2 worm cellular contexts compared by ENCODE assay signal in the genomic region with DNA sequence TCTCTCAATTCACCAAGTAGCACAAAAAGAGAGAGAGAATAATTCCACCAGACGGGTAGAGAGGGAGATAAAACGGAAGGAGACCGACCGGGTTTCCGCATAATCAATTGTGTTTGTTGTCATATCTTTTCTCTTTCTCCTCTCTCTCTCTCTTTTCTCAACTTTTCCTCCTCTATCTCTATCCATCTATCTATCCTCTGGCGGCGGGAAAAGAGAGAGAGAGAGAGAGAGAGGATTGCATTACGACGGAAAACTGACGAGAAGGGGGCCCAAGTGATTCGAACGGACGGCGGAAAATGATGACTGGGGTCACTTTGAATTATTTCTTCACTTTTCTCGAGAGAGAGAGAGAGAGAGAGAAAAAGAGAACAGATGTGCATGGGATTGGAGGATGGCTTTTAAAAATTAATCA.
TF ChIP-seq lines count a peak whose summit lies in the region.

No protein-coding gene starts in this region.

TF ChIP-seq in whole organism, L1 larva, 84 proteins besides CTCF, POLR2A, EP300 and RAD21 (continued from another document and continues in another):
- peak; percentile 77 for TF ChIP-seq fkh-8 (tag; optimal IDR thresholded peaks at IDR 0.05; lab: Kevin White, UChicago)
- TF ChIP-seq ets-5 (GFP tag; IDR thresholded peaks at IDR 0.05; lab: Robert Waterston, UW) = no peak
- no peak for TF ChIP-seq alr-1 (tag; optimal IDR thresholded peaks at IDR 0.05; lab: Kevin White, UChicago; ENCODE audit: borderline replicate concordance)
- TF ChIP-seq nhr-12 (tag; optimal IDR thresholded peaks at IDR 0.05; lab: Kevin White, UChicago) = no peak
- TF ChIP-seq C34B4.2 (tag; optimal IDR thresholded peaks at IDR 0.05; lab: Kevin White, UChicago) = no peak
- TF ChIP-seq sptf-1 (tag; optimal IDR thresholded peaks at IDR 0.05; lab: Kevin White, UChicago) = no peak
- TF ChIP-seq fkh-10 (GFP tag; optimal IDR thresholded peaks at IDR 0.05; lab: Kevin White, UChicago) = no peak
- TF ChIP-seq blmp-1 (tag; optimal IDR thresholded peaks at IDR 0.05; lab: Kevin White, UChicago) = peak; percentile 79
- TF ChIP-seq mdl-1 (tag; optimal IDR thresholded peaks at IDR 0.05; lab: Kevin White, UChicago) = peak in 1 of 2 experiments; percentile 10
- TF ChIP-seq ces-1 (GFP tag; optimal IDR thresholded peaks at IDR 0.05; lab: Kevin White, UChicago) = no peak
- TF ChIP-seq aly-2 (tag; optimal IDR thresholded peaks at IDR 0.05; lab: Kevin White, UChicago) = no peak
- TF ChIP-seq ceh-63 (GFP tag; optimal IDR thresholded peaks at IDR 0.05; lab: Kevin White, UChicago) = no peak
- no peak for TF ChIP-seq tlp-1 (tag; optimal IDR thresholded peaks at IDR 0.05; lab: Kevin White, UChicago)
- TF ChIP-seq irx-1 (tag; optimal IDR thresholded peaks at IDR 0.05; lab: Kevin White, UChicago) = peak; percentile 62
- TF ChIP-seq lir-3 (tag; optimal IDR thresholded peaks at IDR 0.05; lab: Kevin White, UChicago; ENCODE audit: poor library complexity) = no peak
- TF ChIP-seq elt-2 (tag; optimal IDR thresholded peaks at IDR 0.05; lab: Kevin White, UChicago) = no peak
- no peak for TF ChIP-seq Y116A8C.19 (tag; optimal IDR thresholded peaks at IDR 0.05; lab: Kevin White, UChicago; ENCODE audit: borderline replicate concordance)
- TF ChIP-seq unc-98 (GFP tag; IDR thresholded peaks at IDR 0.05; lab: Robert Waterston, UW) = no peak
- no peak for TF ChIP-seq mab-9 (GFP tag; IDR thresholded peaks at IDR 0.05; lab: Robert Waterston, UW)
- TF ChIP-seq ceh-82 (tag; optimal IDR thresholded peaks at IDR 0.05; lab: Kevin White, UChicago) = peak in 2 of 3 experiments; percentile 5 to 68
- peak; percentile 30 to 59 (median 47) for TF ChIP-seq dpl-1 (GFP tag; optimal IDR thresholded peaks at IDR 0.05; lab: Kevin White, UChicago)
- no peak for TF ChIP-seq lin-15B (tag; optimal IDR thresholded peaks at IDR 0.05; lab: Kevin White, UChicago)
- no peak for TF ChIP-seq ztf-11 (tag; optimal IDR thresholded peaks at IDR 0.05; lab: Kevin White, UChicago)
- no peak for TF ChIP-seq unc-86 (tag; optimal IDR thresholded peaks at IDR 0.05; lab: Kevin White, UChicago)
- TF ChIP-seq pag-3 (tag; optimal IDR thresholded peaks at IDR 0.05; lab: Kevin White, UChicago; ENCODE audit: borderline replicate concordance, insufficient read depth) = peak; percentile 29
- TF ChIP-seq unc-62 (GFP tag; optimal IDR thresholded peaks at IDR 0.05; lab: Kevin White, UChicago) = no peak
- TF ChIP-seq nhr-84 (tag; optimal IDR thresholded peaks at IDR 0.05; lab: Kevin White, UChicago) = no peak
- TF ChIP-seq hlh-17 (GFP tag; optimal IDR thresholded peaks at IDR 0.05; lab: Kevin White, UChicago; ENCODE audit: borderline replicate concordance) = no peak
- TF ChIP-seq efl-3 (GFP tag; optimal IDR thresholded peaks at IDR 0.05; lab: Kevin White, UChicago) = no peak
- no peak for TF ChIP-seq jun-1 (tag; optimal IDR thresholded peaks at IDR 0.05; lab: Kevin White, UChicago)
- peak; percentile 36 for TF ChIP-seq nhr-90 (tag; optimal IDR thresholded peaks at IDR 0.05; lab: Kevin White, UChicago; ENCODE audit: poor library complexity)
- TF ChIP-seq mep-1 (tag; optimal IDR thresholded peaks at IDR 0.05; lab: Kevin White, UChicago) = peak; percentile 84
- TF ChIP-seq nhr-19 (GFP tag; conservative IDR thresholded peaks at IDR 0.05; lab: Robert Waterston, UW) = peak; percentile 42
- TF ChIP-seq pqm-1 (tag; optimal IDR thresholded peaks at IDR 0.05; lab: Kevin White, UChicago) = no peak
- no peak for TF ChIP-seq aha-1 (tag; optimal IDR thresholded peaks at IDR 0.05; lab: Kevin White, UChicago)
- TF ChIP-seq nhr-71 (tag; optimal IDR thresholded peaks at IDR 0.05; lab: Kevin White, UChicago) = peak; percentile 85
- TF ChIP-seq nhr-237 (tag; optimal IDR thresholded peaks at IDR 0.05; lab: Kevin White, UChicago) = no peak
- TF ChIP-seq nhr-76 (tag; optimal IDR thresholded peaks at IDR 0.05; lab: Kevin White, UChicago) = no peak
- no peak for TF ChIP-seq ceh-90 (tag; optimal IDR thresholded peaks at IDR 0.05; lab: Kevin White, UChicago)
- peak; percentile 78 for TF ChIP-seq nhr-85 (tag; lab: Kevin White, UChicago)
- TF ChIP-seq nhr-20 (tag; optimal IDR thresholded peaks at IDR 0.05; lab: Kevin White, UChicago) = peak; percentile 55
- peak; percentile 36 for TF ChIP-seq fos-1 (tag; optimal IDR thresholded peaks at IDR 0.05; lab: Kevin White, UChicago)
- no peak for TF ChIP-seq fkh-4 (tag; optimal IDR thresholded peaks at IDR 0.05; lab: Kevin White, UChicago; ENCODE audit: borderline replicate concordance)
- TF ChIP-seq egl-13 (tag; optimal IDR thresholded peaks at IDR 0.05; lab: Kevin White, UChicago) = peak; percentile 30
- peak; percentile 1 for TF ChIP-seq ceh-8 (GFP tag; optimal IDR thresholded peaks at IDR 0.05; lab: Kevin White, UChicago)
- no peak for TF ChIP-seq ceh-88 (GFP tag; IDR thresholded peaks at IDR 0.05; lab: Robert Waterston, UW)
- TF ChIP-seq C04F5.9 (tag; optimal IDR thresholded peaks at IDR 0.05; lab: Kevin White, UChicago) = no peak
- TF ChIP-seq lsy-2 (tag; optimal IDR thresholded peaks at IDR 0.05; lab: Kevin White, UChicago) = peak; percentile 40 to 70
- peak; percentile 95 for TF ChIP-seq lin-14 (GFP tag; optimal IDR thresholded peaks at IDR 0.05; lab: Kevin White, UChicago)
- no peak for TF ChIP-seq sup-37 (GFP tag; optimal IDR thresholded peaks at IDR 0.05; lab: Kevin White, UChicago)
- TF ChIP-seq tbx-2 (tag; optimal IDR thresholded peaks at IDR 0.05; lab: Kevin White, UChicago) = peak; percentile 46
- no peak for TF ChIP-seq zip-4 (GFP tag; optimal IDR thresholded peaks at IDR 0.05; lab: Kevin White, UChicago)
- peak; percentile 72 for TF ChIP-seq dsc-1 (tag; optimal IDR thresholded peaks at IDR 0.05; lab: Kevin White, UChicago)
- TF ChIP-seq lin-35 (GFP tag; optimal IDR thresholded peaks at IDR 0.05; lab: Kevin White, UChicago) = peak; percentile 24 to 33
- TF ChIP-seq nhr-47 (tag; optimal IDR thresholded peaks at IDR 0.05; lab: Kevin White, UChicago) = peak; percentile 69
- peak; percentile 43 for TF ChIP-seq pax-3 (tag; optimal IDR thresholded peaks at IDR 0.05; lab: Kevin White, UChicago)
- peak in 1 of 2 experiments; percentile 15 for TF ChIP-seq egl-27 (tag; optimal IDR thresholded peaks at IDR 0.05; lab: Kevin White, UChicago)
- no peak for TF ChIP-seq vab-15 (tag; optimal IDR thresholded peaks at IDR 0.05; lab: Kevin White, UChicago)
- peak; percentile 15 for TF ChIP-seq xbp-1 (tag; optimal IDR thresholded peaks at IDR 0.05; lab: Kevin White, UChicago)
- no peak for TF ChIP-seq nhr-28 (tag; optimal IDR thresholded peaks at IDR 0.05; lab: Kevin White, UChicago)
- TF ChIP-seq C16A3.4 (tag; optimal IDR thresholded peaks at IDR 0.05; lab: Kevin White, UChicago) = peak; percentile 17
- peak; percentile 5 for TF ChIP-seq nhr-11 (tag; optimal IDR thresholded peaks at IDR 0.05; lab: Kevin White, UChicago)
- no peak for TF ChIP-seq F16B12.6 (tag; optimal IDR thresholded peaks at IDR 0.05; lab: Kevin White, UChicago)
- peak; percentile 37 for TF ChIP-seq ztf-4 (tag; optimal IDR thresholded peaks at IDR 0.05; lab: Kevin White, UChicago)

TF ChIP-seq in whole organism, L3 larva, 47 proteins besides CTCF, POLR2A, EP300 and RAD21 (continued from another document):
- TF ChIP-seq pha-4 (tag; optimal IDR thresholded peaks at IDR 0.05; lab: Kevin White, UChicago) (no peak), hmg-11 (tag; optimal IDR thresholded peaks at IDR 0.05; lab: Kevin White, UChicago) (no peak), ztf-11 (tag; optimal IDR thresholded peaks at IDR 0.05; lab: Kevin White, UChicago) (no peak), nhr-12 (tag; optimal IDR thresholded peaks at IDR 0.05; lab: Kevin White, UChicago) (no peak), aly-2 (tag; optimal IDR thresholded peaks at IDR 0.05; lab: Kevin White, UChicago) (no peak), mdl-1 (tag; optimal IDR thresholded peaks at IDR 0.05; lab: Kevin White, UChicago) (no peak), lin-39 (tag; optimal IDR thresholded peaks at IDR 0.05; lab: Kevin White, UChicago) (peak; percentile 64), snpc-4 (tag; optimal IDR thresholded peaks at IDR 0.05; lab: Kevin White, UChicago) (no peak), ceh-16 (tag; optimal IDR thresholded peaks at IDR 0.05; lab: Kevin White, UChicago) (no peak), nhr-76 (tag; optimal IDR thresholded peaks at IDR 0.05; lab: Kevin White, UChicago) (no peak), fkh-2 (tag; optimal IDR thresholded peaks at IDR 0.05; lab: Kevin White, UChicago) (no peak), nhr-28 (tag; optimal IDR thresholded peaks at IDR 0.05; lab: Kevin White, UChicago) (no peak), sea-2 (GFP tag; optimal IDR thresholded peaks at IDR 0.05; lab: Kevin White, UChicago) (no peak), ceh-82 (tag; optimal IDR thresholded peaks at IDR 0.05; lab: Kevin White, UChicago) (no peak), nfya-1 (tag; optimal IDR thresholded peaks at IDR 0.05; lab: Kevin White, UChicago; ENCODE audit: insufficient read depth) (peak; percentile 75), zag-1 (tag; optimal IDR thresholded peaks at IDR 0.05; lab: Kevin White, UChicago) (no peak)
TF ChIP-seq in whole organism, L3 larva: peak in this region for 8.
